Worm (Caenorhabditis elegans): ENCODE measurements around the gene R166.2.

The R166.2 gene

DNA sequence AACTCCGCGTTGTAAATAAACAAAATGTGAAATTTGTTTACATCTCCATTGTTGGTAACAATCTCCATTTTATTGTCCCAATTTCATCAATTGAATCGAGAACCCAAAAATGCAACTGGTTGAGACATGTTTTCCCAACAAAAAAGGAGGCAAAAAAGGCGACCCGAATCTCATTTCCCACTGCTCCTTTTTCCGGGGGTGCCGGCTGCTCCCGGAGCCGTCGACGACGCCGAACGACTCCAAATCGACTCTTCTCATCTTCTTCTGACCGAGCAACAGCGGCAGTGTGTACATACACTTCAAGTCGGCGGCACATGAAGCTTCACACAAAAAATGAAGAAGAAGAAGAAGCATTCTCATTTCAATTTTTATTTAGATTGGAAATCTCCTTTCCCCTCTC lies 29.0 kb upstream of the R166.2 start:
- TF ChIP-seq ref-1 (GFP tag; conservative IDR thresholded peaks at IDR 0.05): no peak
- no peak for TF ChIP-seq flt-1 (GFP tag; IDR thresholded peaks at IDR 0.05)

DNA sequence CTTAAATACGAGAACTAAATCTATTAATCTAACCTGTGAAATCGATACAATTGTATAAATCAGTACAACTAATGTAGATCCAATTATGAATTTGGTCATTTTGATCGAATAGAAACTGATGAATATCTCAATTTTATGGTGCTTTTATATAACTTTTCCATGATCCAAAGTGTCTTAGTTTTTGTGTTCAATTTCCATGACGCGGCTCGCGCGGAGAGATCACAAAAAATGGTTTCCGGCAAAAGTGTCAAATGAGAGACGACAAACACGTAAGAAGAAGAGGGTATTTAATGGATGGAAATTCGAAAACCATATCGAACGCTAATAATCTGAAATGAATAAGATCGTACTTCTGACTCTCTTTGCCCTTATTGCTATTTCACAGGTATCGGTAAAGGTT lies 27.1 kb upstream of the R166.2 start, which contains the start of the genes C06A1.6 and C06A1.7:
C06A1.6 (minus strand) TSS at position 101 of the 400 bp plus-strand sequence.
C06A1.7 (plus strand) TSS at position 314 of the 400 bp plus-strand sequence.
- TF ChIP-seq klf-2 (GFP tag; conservative IDR thresholded peaks at IDR 0.05): no peak
- no peak for TF ChIP-seq ref-1 (GFP tag; conservative IDR thresholded peaks at IDR 0.05)
- no peak for TF ChIP-seq flt-1 (GFP tag; IDR thresholded peaks at IDR 0.05)
- TF ChIP-seq tab-1 (GFP tag; IDR thresholded peaks at IDR 0.05): no peak
- no peak for TF ChIP-seq ztf-29 (GFP tag; IDR thresholded peaks at IDR 0.05)
- TF ChIP-seq ztf-23 (GFP tag; IDR thresholded peaks at IDR 0.05): no peak
- no peak for TF ChIP-seq cog-1 (tag; optimal IDR thresholded peaks at IDR 0.05)
- no peak for TF ChIP-seq med-1 (GFP tag; optimal IDR thresholded peaks at IDR 0.05; ENCODE audit: insufficient read depth)
- no peak for TF ChIP-seq T22C8.4 (GFP tag; IDR thresholded peaks at IDR 0.05)

DNA sequence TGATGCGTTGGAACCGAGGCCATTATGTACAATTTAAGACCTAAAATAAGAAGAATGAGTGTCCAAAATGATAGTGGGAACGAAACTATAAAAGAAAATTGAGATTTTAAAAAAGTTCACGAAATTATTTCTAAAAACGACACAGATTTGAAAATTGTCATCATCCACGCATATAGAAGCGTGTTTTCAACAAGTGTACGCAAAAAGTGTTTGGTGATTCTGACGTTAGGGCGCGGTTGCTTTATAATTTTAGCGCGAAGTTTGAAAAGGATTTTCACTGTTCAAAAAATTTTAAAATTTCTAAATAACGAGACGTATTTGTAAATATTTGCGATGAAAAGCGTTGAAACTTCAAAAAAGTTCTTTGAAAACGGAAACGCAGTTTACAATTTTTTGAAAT lies 25.9 kb upstream of the R166.2 start, which contains the start of gene cdc-48.1:
cdc-48.1 (minus strand) TSS at position 40 of the 400 bp plus-strand sequence.
- peak; percentile 76 for TF ChIP-seq T22C8.4 (GFP tag; IDR thresholded peaks at IDR 0.05)
- TF ChIP-seq ztf-23 (GFP tag; IDR thresholded peaks at IDR 0.05): peak; percentile 94
- TF ChIP-seq cog-1 (tag; optimal IDR thresholded peaks at IDR 0.05): peak; percentile 99
- peak; percentile 94 for TF ChIP-seq flt-1 (GFP tag; IDR thresholded peaks at IDR 0.05)
- TF ChIP-seq klf-2 (GFP tag; conservative IDR thresholded peaks at IDR 0.05): peak; percentile 76
- peak; percentile 25 for TF ChIP-seq med-1 (GFP tag; optimal IDR thresholded peaks at IDR 0.05; ENCODE audit: insufficient read depth)
- TF ChIP-seq ztf-29 (GFP tag; IDR thresholded peaks at IDR 0.05): peak; percentile 60; the same call in 1 of the 2 replicates
- TF ChIP-seq ref-1 (GFP tag; conservative IDR thresholded peaks at IDR 0.05): no peak
- peak; percentile 80 for TF ChIP-seq tab-1 (GFP tag; IDR thresholded peaks at IDR 0.05)

DNA sequence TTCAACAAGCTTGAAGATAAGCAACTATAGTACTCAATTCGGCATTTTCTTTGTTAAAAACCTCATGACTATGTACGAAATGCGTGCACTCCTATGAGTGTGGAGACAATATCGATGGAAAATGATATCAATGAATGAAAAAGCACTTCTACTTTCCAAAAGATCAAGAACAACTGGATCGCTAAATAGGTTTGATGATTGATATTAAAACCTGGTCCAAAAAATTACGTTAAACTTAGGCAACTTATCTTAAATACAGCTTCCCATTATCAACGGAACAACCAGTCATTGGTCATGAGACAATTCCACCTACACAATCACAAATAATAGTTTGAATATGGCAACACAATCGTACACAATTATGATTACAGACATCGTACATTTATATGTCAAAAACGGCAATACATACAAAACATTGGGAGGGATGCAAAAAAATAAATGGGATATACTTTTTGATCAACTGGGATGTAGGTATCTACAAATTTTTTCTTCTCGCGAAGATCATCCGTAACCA lies 22.3 kb upstream of the R166.2 start:
- no peak for TF ChIP-seq ref-1 (GFP tag; conservative IDR thresholded peaks at IDR 0.05)
- no peak for TF ChIP-seq ztf-29 (GFP tag; IDR thresholded peaks at IDR 0.05)
- TF ChIP-seq cog-1 (tag; optimal IDR thresholded peaks at IDR 0.05): no peak
- no peak for TF ChIP-seq klf-2 (GFP tag; conservative IDR thresholded peaks at IDR 0.05)
- TF ChIP-seq tab-1 (GFP tag; IDR thresholded peaks at IDR 0.05): no peak
- TF ChIP-seq ztf-23 (GFP tag; IDR thresholded peaks at IDR 0.05): no peak
- no peak for TF ChIP-seq med-1 (GFP tag; optimal IDR thresholded peaks at IDR 0.05; ENCODE audit: insufficient read depth)
- TF ChIP-seq flt-1 (GFP tag; IDR thresholded peaks at IDR 0.05): no peak
- no peak for TF ChIP-seq T22C8.4 (GFP tag; IDR thresholded peaks at IDR 0.05)

DNA sequence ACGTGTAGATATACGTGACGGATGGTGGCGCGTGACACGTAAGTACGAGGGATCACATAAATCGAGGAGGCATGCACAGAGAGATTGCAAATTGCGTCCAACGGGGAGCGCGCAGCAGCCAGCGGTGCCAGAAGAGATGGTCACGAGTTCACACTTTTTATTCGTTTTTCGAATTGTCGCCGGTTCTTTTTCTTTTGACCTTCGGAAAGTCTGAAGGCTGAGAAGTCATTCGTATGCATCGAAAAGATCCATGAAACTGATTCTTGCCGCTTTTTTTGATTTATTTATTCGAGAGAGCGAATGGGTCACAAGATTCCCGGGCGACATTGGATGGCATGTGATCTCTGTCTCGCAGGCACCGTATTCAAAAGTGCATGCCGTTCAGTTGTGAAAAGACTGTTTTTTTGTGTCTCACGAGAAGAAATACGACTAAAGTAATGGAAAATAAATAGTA lies 21.5 kb upstream of the R166.2 start:
- no peak for TF ChIP-seq ref-1 (GFP tag; conservative IDR thresholded peaks at IDR 0.05)
- TF ChIP-seq ztf-29 (GFP tag; IDR thresholded peaks at IDR 0.05): no peak
- no peak for TF ChIP-seq cog-1 (tag; optimal IDR thresholded peaks at IDR 0.05)
- 0 out of 2 replicates have a peak, but pooled peaks have one; percentile 41 for TF ChIP-seq flt-1 (GFP tag; IDR thresholded peaks at IDR 0.05)
- 0 out of 2 replicates have a peak, but pooled peaks have one; percentile 20 for TF ChIP-seq ztf-23 (GFP tag; IDR thresholded peaks at IDR 0.05)
- TF ChIP-seq tab-1 (GFP tag; IDR thresholded peaks at IDR 0.05): no peak
- TF ChIP-seq T22C8.4 (GFP tag; IDR thresholded peaks at IDR 0.05): no peak
- no peak for TF ChIP-seq klf-2 (GFP tag; conservative IDR thresholded peaks at IDR 0.05)
- TF ChIP-seq med-1 (GFP tag; optimal IDR thresholded peaks at IDR 0.05; ENCODE audit: insufficient read depth): no peak

DNA sequence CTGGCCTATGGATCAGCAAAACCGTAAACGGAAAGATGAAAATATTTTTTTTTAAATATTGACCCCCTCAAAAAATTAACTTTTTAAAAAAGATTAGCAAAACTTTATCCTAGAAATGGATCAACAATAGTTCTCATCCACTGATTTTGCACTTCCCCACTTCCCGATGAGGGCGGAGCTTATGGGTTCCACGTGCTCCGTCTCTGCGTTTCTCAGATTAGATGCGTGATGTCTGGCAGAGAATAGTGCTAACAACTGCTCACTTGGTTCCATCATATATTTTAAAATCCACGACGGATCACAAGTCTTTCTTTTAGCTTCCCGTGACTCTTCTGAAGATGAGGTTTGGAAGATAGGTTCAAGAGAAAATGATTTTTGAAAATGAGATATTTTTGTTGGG lies 20.9 kb upstream of the R166.2 start:
- TF ChIP-seq med-1 (GFP tag; optimal IDR thresholded peaks at IDR 0.05; ENCODE audit: insufficient read depth): no peak
- no peak for TF ChIP-seq tab-1 (GFP tag; IDR thresholded peaks at IDR 0.05)
- TF ChIP-seq cog-1 (tag; optimal IDR thresholded peaks at IDR 0.05): no peak
- no peak for TF ChIP-seq ztf-29 (GFP tag; IDR thresholded peaks at IDR 0.05)
- TF ChIP-seq flt-1 (GFP tag; IDR thresholded peaks at IDR 0.05): no peak

DNA sequence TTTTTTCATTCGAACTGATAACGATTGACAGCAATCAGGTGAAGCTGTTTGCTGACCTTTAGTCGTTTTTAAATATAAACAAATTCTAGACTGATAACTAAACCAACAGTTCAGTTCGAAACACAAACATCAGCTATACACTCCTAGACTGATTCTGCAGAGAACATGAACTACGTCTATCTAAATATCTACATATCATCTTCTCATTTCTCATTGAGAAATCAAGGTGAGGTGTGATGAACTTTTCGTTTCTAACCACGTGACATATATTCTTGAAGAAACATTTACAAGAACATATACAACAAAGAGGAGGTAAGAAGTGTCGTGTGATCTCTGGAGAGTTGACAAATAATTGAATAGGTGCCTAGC lies 19.7 kb upstream of the R166.2 start:
- TF ChIP-seq tab-1 (GFP tag; IDR thresholded peaks at IDR 0.05) (no peak), ref-1 (GFP tag; conservative IDR thresholded peaks at IDR 0.05) (no peak), T22C8.4 (GFP tag; IDR thresholded peaks at IDR 0.05) (no peak), ztf-29 (GFP tag; IDR thresholded peaks at IDR 0.05) (no peak), cog-1 (tag; optimal IDR thresholded peaks at IDR 0.05) (no peak), med-1 (GFP tag; optimal IDR thresholded peaks at IDR 0.05; ENCODE audit: insufficient read depth) (no peak), klf-2 (GFP tag; conservative IDR thresholded peaks at IDR 0.05) (no peak), ztf-23 (GFP tag; IDR thresholded peaks at IDR 0.05) (no peak), flt-1 (GFP tag; IDR thresholded peaks at IDR 0.05) (no peak)

DNA sequence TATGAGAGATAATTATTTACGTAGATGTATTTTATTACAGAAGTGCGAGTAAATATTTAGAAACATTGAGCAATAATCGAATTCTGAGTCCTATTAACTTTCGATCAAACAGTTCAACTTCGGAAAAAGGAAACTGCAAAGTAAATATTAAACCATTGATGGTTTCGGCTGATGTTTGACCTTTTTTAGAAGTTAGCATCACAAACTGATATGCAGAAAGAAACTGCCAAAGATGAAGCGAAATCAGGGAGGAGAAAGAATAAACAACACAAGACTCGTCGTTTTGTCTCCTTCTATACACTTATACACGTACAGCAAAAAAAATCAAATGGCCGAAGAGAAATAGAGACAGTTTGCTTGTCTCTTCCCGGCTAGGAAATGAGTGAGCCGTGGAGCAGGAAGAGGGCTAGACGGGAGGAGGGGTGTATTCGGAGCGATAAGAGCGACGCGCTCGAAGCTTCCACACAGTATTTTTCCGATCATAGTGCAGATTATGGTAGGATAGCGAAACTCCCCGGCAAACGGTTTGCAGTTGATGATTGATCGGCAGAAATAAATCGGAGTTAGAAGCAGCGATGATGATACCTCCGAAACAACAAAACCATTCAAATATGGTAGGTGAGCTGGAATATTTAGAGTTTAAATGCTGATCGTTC lies 19.2 kb upstream of the R166.2 start:
- TF ChIP-seq ztf-29 (GFP tag; IDR thresholded peaks at IDR 0.05) (no peak), tab-1 (GFP tag; IDR thresholded peaks at IDR 0.05) (no peak), flt-1 (GFP tag; IDR thresholded peaks at IDR 0.05) (no peak), klf-2 (GFP tag; conservative IDR thresholded peaks at IDR 0.05) (no peak), ref-1 (GFP tag; conservative IDR thresholded peaks at IDR 0.05) (no peak), med-1 (GFP tag; optimal IDR thresholded peaks at IDR 0.05; ENCODE audit: insufficient read depth) (no peak)

DNA sequence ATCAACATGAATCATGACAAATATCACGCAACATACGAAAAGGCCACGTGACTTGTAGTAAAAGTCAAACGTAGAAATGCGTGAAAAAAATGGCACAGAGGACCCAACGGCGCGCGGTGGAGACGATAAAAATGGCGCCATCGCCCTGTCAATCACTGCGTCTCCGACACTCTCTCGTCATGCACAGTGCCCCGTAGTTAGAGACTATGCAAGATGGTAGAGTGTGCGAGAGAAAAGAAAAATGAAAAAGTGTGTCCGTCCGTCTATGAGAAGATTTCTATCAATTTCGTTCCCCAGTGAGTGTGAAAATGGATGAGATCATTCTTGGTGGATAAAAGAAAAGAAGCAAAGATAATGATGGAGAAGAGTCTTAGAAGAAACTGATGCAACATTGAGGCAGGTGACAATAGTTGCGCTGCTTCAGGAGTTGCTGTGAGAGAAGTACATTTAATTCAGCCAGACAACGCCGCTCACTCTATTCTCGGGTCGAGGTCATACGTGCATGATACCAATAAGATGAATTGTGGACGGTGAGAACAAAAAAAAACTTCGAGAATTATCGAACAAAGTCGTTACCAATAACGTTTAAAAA lies 18.1 kb upstream of the R166.2 start:
- 0 out of 2 replicates have a peak, but pooled peaks have one; percentile 6 for TF ChIP-seq flt-1 (GFP tag; IDR thresholded peaks at IDR 0.05)
- no peak for TF ChIP-seq ztf-23 (GFP tag; IDR thresholded peaks at IDR 0.05)
- no peak for TF ChIP-seq tab-1 (GFP tag; IDR thresholded peaks at IDR 0.05)
- no peak for TF ChIP-seq cog-1 (tag; optimal IDR thresholded peaks at IDR 0.05)
- no peak for TF ChIP-seq ref-1 (GFP tag; conservative IDR thresholded peaks at IDR 0.05)
- no peak for TF ChIP-seq klf-2 (GFP tag; conservative IDR thresholded peaks at IDR 0.05)
- TF ChIP-seq T22C8.4 (GFP tag; IDR thresholded peaks at IDR 0.05): no peak
- TF ChIP-seq ztf-29 (GFP tag; IDR thresholded peaks at IDR 0.05): no peak

Measured in whole organism, midembryonic.